Worm (Caenorhabditis elegans): Measurements from ENCODE around the gene rabs-5.

- TF ChIP-seq cog-1 (tag; optimal IDR thresholded peaks at IDR 0.05) (no peak), klf-2 (GFP tag; conservative IDR thresholded peaks at IDR 0.05) (no peak), flt-1 (GFP tag; IDR thresholded peaks at IDR 0.05) (no peak), tab-1 (GFP tag; IDR thresholded peaks at IDR 0.05) (no peak), T22C8.4 (GFP tag; IDR thresholded peaks at IDR 0.05) (no peak), ref-1 (GFP tag; conservative IDR thresholded peaks at IDR 0.05) (no peak), med-1 (GFP tag; optimal IDR thresholded peaks at IDR 0.05; ENCODE audit: insufficient read depth) (no peak), ztf-23 (GFP tag; IDR thresholded peaks at IDR 0.05) (no peak), ztf-29 (GFP tag; IDR thresholded peaks at IDR 0.05) (no peak)
Measured at ce11 chrIV:8118790-8119189, 11.4 kb upstream of the rabs-5 start, which contains the start of gene F42G8.8.

Measured in whole organism, midembryonic.